Worm (Caenorhabditis elegans) whole organism, L2 larva: ENCODE results near the gene F35E8.2.

Source experiments
- C34F6.9 ChIP-seq: fragments of 150-350 bp; optimal IDR thresholded peaks from 2 replicates; lab custom pipeline; 2014; ENCODE audit warnings: missing biosample characterization, missing genetic modification characterization
- Y55F3AM.14 ChIP-seq: fragments of 200-800 bp; sonication (Bioruptor generic); optimal IDR thresholded peaks from 2 replicates; lab custom pipeline; 2018; ENCODE audit warnings: mild to moderate bottlenecking, missing genetic modification characterization, missing compliant biosample characterization
- alr-1 ChIP-seq: fragments of 150-350 bp; optimal IDR thresholded peaks from 2 replicates; lab custom pipeline; 2014; ENCODE audit warnings: missing biosample characterization, missing genetic modification characterization
- aly-2 ChIP-seq: fragments of 150-350 bp; optimal IDR thresholded peaks from 2 replicates; lab custom pipeline; 2014; ENCODE audit warnings: missing biosample characterization, missing genetic modification characterization
- ama-1 ChIP-seq: fragments of 150-350 bp; optimal IDR thresholded peaks from 2 replicates; lab custom pipeline; 2018; ENCODE audit warnings: inconsistent platforms
- ceh-82 ChIP-seq: fragments of 150-350 bp; optimal IDR thresholded peaks from 2 replicates; lab custom pipeline; 2014; ENCODE audit warnings: missing biosample characterization, missing genetic modification characterization
- crh-2 ChIP-seq: sonication (generic microtip); optimal IDR thresholded peaks from 2 replicates; lab custom pipeline; 2017; ENCODE audit warnings: missing biosample characterization, missing genetic modification characterization
- egl-27 ChIP-seq: sonication (generic microtip); optimal IDR thresholded peaks from 3 replicates; lab custom pipeline; 2017; ENCODE audit warnings: missing biosample characterization, missing genetic modification reagents, missing genetic modification characterization
- elt-1 ChIP-seq: fragments of 150-350 bp; optimal IDR thresholded peaks from 2 replicates; lab custom pipeline; 2014; ENCODE audit warnings: missing biosample characterization, missing genetic modification characterization
- elt-3 ChIP-seq: sonication (generic microtip); optimal IDR thresholded peaks from 2 replicates; lab custom pipeline; 2017; ENCODE audit warnings: missing biosample characterization, missing genetic modification characterization
- fos-1 ChIP-seq: fragments of 150-350 bp; optimal IDR thresholded peaks from 2 replicates; lab custom pipeline; 2014; ENCODE audit warnings: missing biosample characterization, missing genetic modification characterization
- gmeb-1 ChIP-seq: fragments of 150-350 bp; optimal IDR thresholded peaks from 2 replicates; lab custom pipeline; 2014; ENCODE audit warnings: missing biosample characterization, missing genetic modification characterization
- lin-11 ChIP-seq: fragments of 150-350 bp; sonication (generic microtip); optimal IDR thresholded peaks from 2 replicates; lab custom pipeline; 2014; ENCODE audit warnings: missing biosample characterization, missing genetic modification characterization, inconsistent platforms, mixed read lengths
- lin-13 ChIP-seq: fragments of 150-350 bp; optimal IDR thresholded peaks from 2 replicates; lab custom pipeline; 2014; ENCODE audit warnings: missing biosample characterization, missing genetic modification reagents, missing genetic modification characterization
- lsy-2 ChIP-seq, 2 experiments: fragments of 150-350 bp in 1 of 2; sonication (generic microtip) in 1 of 2; optimal IDR thresholded peaks; 2 replicates each; lab custom pipeline; 2014 to 2017; ENCODE audit warnings: missing biosample characterization in 2 of 2, missing genetic modification characterization in 2 of 2
- mab-5 ChIP-seq: fragments of 150-350 bp; optimal IDR thresholded peaks from 2 replicates; lab custom pipeline; 2014; ENCODE audit warnings: missing biosample characterization, missing genetic modification characterization
- mdl-1 ChIP-seq, 2 experiments: fragments of 150-350 bp in 1 of 2; sonication (generic microtip) in 1 of 2; optimal IDR thresholded peaks; 2 replicates each; lab custom pipeline; 2017; ENCODE audit warnings: missing biosample characterization in 2 of 2, missing genetic modification characterization in 2 of 2
- nhr-10 ChIP-seq: sonication (generic microtip); optimal IDR thresholded peaks from 2 replicates; lab custom pipeline; 2017; ENCODE audit warnings: missing biosample characterization, missing genetic modification characterization
- nhr-12 ChIP-seq: fragments of 150-350 bp; optimal IDR thresholded peaks from 2 replicates; lab custom pipeline; 2014; ENCODE audit warnings: missing biosample characterization, missing genetic modification characterization
- nhr-129 ChIP-seq: fragments of 150-350 bp; optimal IDR thresholded peaks from 2 replicates; lab custom pipeline; 2014; ENCODE audit warnings: missing biosample characterization, missing genetic modification characterization
- nhr-21 ChIP-seq: fragments of 150-350 bp; optimal IDR thresholded peaks from 2 replicates; lab custom pipeline; 2014; ENCODE audit warnings: missing biosample characterization, missing genetic modification characterization
- nhr-25 ChIP-seq: fragments of 150-350 bp; sonication (generic microtip); optimal IDR thresholded peaks from 3 replicates; lab custom pipeline; 2014; ENCODE audit warnings: missing biosample characterization, missing genetic modification characterization
- nhr-6 ChIP-seq: fragments of 150-350 bp; optimal IDR thresholded peaks from 2 replicates; lab custom pipeline; 2014; ENCODE audit warnings: missing biosample characterization, missing genetic modification characterization
- nhr-77 ChIP-seq: fragments of 150-350 bp; optimal IDR thresholded peaks from 2 replicates; lab custom pipeline; 2014; ENCODE audit warnings: missing biosample characterization, missing genetic modification characterization
- peb-1 ChIP-seq: fragments of 150-350 bp; optimal IDR thresholded peaks from 2 replicates; lab custom pipeline; 2014; ENCODE audit warnings: missing biosample characterization, missing genetic modification characterization
- sem-4 ChIP-seq: fragments of 150-350 bp; optimal IDR thresholded peaks from 2 replicates; lab custom pipeline; 2014; ENCODE audit warnings: missing biosample characterization, missing genetic modification reagents, missing genetic modification characterization
- skn-1 ChIP-seq: sonication (generic microtip); optimal IDR thresholded peaks from 2 replicates; lab custom pipeline; 2017; ENCODE audit warnings: missing biosample characterization, missing genetic modification characterization
- sma-9 ChIP-seq, 2 experiments: fragments of 150-350 bp in 1 of 2; sonication (generic microtip) in 1 of 2; optimal IDR thresholded peaks; 2 replicates each; lab custom pipeline; 2014 to 2016; ENCODE audit warnings: missing genetic modification characterization in 2 of 2, mild to moderate bottlenecking in 1 of 2, missing biosample characterization in 1 of 2, missing compliant biosample characterization in 1 of 2, missing genetic modification reagents in 1 of 2, moderate library complexity in 1 of 2
- snpc-4 ChIP-seq: fragments of 150-350 bp; optimal IDR thresholded peaks from 2 replicates; lab custom pipeline; 2014; ENCODE audit warnings: missing biosample characterization, missing genetic modification characterization
- unc-39 ChIP-seq: fragments of 150-350 bp; optimal IDR thresholded peaks from 2 replicates; lab custom pipeline; 2014; ENCODE audit warnings: missing biosample characterization, missing genetic modification characterization
- unc-55 ChIP-seq: fragments of 150-350 bp; sonication (generic microtip); optimal IDR thresholded peaks from 3 replicates; lab custom pipeline; 2014; ENCODE audit warnings: missing biosample characterization, missing genetic modification reagents, missing genetic modification characterization
- zag-1 ChIP-seq: fragments of 150-350 bp; optimal IDR thresholded peaks from 2 replicates; lab custom pipeline; 2014; ENCODE audit warnings: missing biosample characterization, missing genetic modification characterization
- ztf-1 ChIP-seq: fragments of 200-800 bp; sonication (Bioruptor generic); conservative IDR thresholded peaks from 2 replicates; pipeline ENCODE4 v1.3.6; 2022; ENCODE audit warnings: missing genetic modification characterization, missing compliant biosample characterization
- ztf-11 ChIP-seq: sonication (generic microtip); optimal IDR thresholded peaks from 2 replicates; lab custom pipeline; 2017; ENCODE audit warnings: missing biosample characterization, missing genetic modification characterization
- ztf-4 ChIP-seq: fragments of 150-350 bp; optimal IDR thresholded peaks from 2 replicates; lab custom pipeline; 2014; ENCODE audit warnings: missing biosample characterization, missing genetic modification characterization

F35E8.2 gene

DNA sequence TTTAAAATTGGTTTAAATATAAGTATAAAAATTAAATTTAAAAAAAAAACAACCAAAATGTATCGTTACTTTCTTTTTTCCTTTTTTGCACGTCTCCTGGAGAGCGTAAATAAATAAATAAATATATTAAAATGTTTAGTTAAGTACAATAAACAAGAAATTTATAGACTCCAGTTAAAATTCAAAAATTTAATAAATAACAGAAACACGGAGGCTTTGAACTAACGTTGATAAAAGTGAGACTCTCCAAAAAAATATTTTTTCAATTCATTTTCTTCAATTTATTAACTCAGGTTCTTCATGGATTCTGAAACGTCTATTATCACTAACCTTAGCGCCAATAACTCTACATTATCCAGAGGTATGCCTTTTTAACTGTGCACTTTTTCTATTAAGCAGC, 13.7 kb upstream of the F35E8.2 start, which contains the start of gene T06C12.12:
Gene T06C12.12, plus strand, starts transcription at position 301 of the 400 bp plus-strand sequence.
- TF ChIP-seq nhr-10 (tag; lab: Kevin White, UChicago) (no peak), sma-9 (GFP tag; optimal IDR thresholded peaks at IDR 0.05; lab: Kevin White, UChicago) (no peak), sma-9 (tag; optimal IDR thresholded peaks at IDR 0.05; lab: Kevin White, UChicago) (no peak), ztf-11 (tag; lab: Kevin White, UChicago) (no peak), mab-5 (tag; lab: Kevin White, UChicago) (no peak), nhr-6 (no peak), aly-2 (tag; lab: Kevin White, UChicago) (no peak), nhr-25 (tag; lab: Kevin White, UChicago) (no peak), snpc-4 (no peak), alr-1 (tag; lab: Kevin White, UChicago) (no peak), nhr-21 (tag; lab: Kevin White, UChicago) (no peak), gmeb-1 (no peak), zag-1 (tag; lab: Kevin White, UChicago) (no peak)

DNA sequence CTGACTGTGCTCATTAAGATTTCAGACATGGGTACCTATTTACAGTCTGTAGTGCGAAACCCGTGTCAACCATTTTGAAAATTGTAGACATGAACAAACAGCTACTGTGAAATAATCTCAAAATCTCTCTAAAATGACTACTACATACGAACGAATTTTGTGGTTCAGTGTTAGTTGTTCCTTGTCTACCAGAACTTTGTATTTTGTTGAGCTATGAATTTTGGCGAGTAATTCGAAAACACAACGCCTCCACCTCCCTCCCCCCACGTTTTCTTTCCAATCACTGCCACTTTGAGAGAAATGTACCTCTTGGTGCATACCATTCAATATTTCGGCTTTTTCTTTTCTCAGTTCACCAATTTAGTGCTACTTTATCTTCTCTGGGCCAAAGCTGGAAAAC, 12.8 kb upstream of the F35E8.2 start, which contains the start of gene T06C12.11:
Gene T06C12.11, plus strand, starts transcription at position 301 of the 400 bp plus-strand sequence.
- TF ChIP-seq nhr-21 (tag; lab: Kevin White, UChicago) (no peak), lin-13 (no peak), nhr-6 (no peak), elt-1 (tag; lab: Kevin White, UChicago) (no peak), elt-3 (no peak), egl-27 (tag; lab: Kevin White, UChicago) (no peak), peb-1 (tag; lab: Kevin White, UChicago) (no peak), ztf-4 (tag; lab: Kevin White, UChicago) (no peak), ztf-1 (GFP tag; lab: Robert Waterston, UW) (no peak), nhr-129 (tag; lab: Kevin White, UChicago) (no peak), ceh-82 (no peak), crh-2 (tag; lab: Kevin White, UChicago) (no peak), ztf-11 (tag; lab: Kevin White, UChicago) (no peak), mab-5 (tag; lab: Kevin White, UChicago) (no peak), nhr-12 (tag; lab: Kevin White, UChicago) (no peak), unc-55 (GFP tag; lab: Kevin White, UChicago) (no peak), C34F6.9 (tag; lab: Kevin White, UChicago) (no peak)

DNA sequence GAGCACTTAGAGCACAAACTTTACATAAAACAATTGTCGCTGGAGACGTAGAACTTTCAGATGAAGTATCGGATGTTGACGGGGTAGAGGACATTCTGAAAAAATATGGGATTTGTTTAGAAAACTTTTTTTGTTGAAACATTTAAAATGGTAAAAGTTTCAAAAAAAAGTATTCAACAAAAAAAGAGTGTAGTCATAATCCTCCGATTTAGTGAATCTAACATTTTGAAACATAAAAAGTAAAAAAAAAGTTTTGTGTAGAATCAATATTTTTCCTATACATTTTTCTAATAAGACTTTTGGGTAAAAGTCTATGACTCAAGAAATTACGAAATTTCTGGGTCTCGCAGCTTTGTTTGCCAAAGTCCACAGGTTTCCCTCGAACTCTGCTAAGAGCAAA, 8.8 kb upstream of the F35E8.2 start, which contains the start of gene nhr-213:
Gene nhr-213, minus strand, starts transcription at position 101 of the 400 bp plus-strand sequence.
- TF ChIP-seq nhr-6 (no peak), ama-1 (lab: Kevin White, UChicago) (no peak)
- TF ChIP-seq, all 48 proteins: peak for 0

DNA sequence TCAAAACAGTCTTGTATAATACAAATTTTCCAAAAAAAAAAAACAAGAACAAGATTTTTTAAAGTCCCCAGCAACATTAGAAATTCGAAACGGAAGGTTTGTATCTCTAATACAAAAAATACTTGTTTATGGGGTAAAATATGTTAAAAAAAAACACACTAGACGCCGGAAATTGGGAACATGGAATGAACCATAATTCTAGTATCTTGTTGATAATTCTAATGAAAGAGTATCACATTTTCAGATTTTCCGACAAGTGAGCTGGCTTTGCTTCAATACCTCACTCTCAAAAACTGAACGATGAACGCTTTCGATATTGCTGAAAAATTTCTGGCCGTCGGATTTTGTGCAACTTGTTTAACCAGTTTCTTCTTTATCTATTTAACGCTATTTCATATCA, 7.8 kb upstream of the F35E8.2 start, which contains the start of gene str-60:
Gene str-60, plus strand, starts transcription at position 301 of the 400 bp plus-strand sequence.
- TF ChIP-seq ztf-4 (tag; lab: Kevin White, UChicago) (no peak), ceh-82 (no peak), lin-11 (tag; lab: Kevin White, UChicago) (no peak), unc-39 (tag; lab: Kevin White, UChicago) (no peak), ama-1 (lab: Kevin White, UChicago) (no peak), mdl-1 (tag; optimal IDR thresholded peaks at IDR 0.05; lab: Kevin White, UChicago) (no peak), sem-4 (no peak), ztf-1 (GFP tag; lab: Robert Waterston, UW) (no peak), nhr-77 (tag; lab: Kevin White, UChicago) (no peak), mab-5 (tag; lab: Kevin White, UChicago) (no peak), ztf-11 (tag; lab: Kevin White, UChicago) (no peak), elt-1 (tag; lab: Kevin White, UChicago) (no peak), fos-1 (tag; lab: Kevin White, UChicago) (no peak)

DNA sequence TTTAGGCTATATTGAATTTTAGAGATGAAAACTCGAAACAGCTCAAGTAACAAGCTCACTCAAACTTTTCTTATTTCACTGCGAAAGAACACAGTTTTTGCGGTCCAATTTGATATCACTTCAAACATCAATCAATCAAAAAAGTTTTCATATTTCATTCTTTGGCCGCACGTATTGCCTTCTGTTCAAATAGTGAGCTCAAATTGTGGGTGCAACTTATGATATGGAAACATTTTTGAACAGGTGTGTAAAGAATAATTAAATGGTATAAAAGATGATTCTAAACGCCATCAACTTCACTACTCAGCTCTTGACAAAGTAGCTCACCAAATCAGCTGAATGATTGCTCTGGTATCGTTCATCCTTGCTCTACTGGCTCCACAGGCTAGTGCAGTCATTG, 5.8 kb upstream of the F35E8.2 start, which contains the start of gene T06C12.14:
Gene T06C12.14, plus strand, starts transcription at position 301 of the 400 bp plus-strand sequence.
- TF ChIP-seq lsy-2 (tag; optimal IDR thresholded peaks at IDR 0.05; lab: Kevin White, UChicago) (no peak), snpc-4 (no peak), mab-5 (tag; lab: Kevin White, UChicago) (no peak), nhr-21 (tag; lab: Kevin White, UChicago) (no peak), unc-39 (tag; lab: Kevin White, UChicago) (no peak), elt-1 (tag; lab: Kevin White, UChicago) (no peak), nhr-6 (no peak), fos-1 (tag; lab: Kevin White, UChicago) (no peak), Y55F3AM.14 (no peak), ama-1 (lab: Kevin White, UChicago) (no peak), zag-1 (tag; lab: Kevin White, UChicago) (no peak), lin-13 (no peak), ceh-82 (no peak), skn-1 (no peak), unc-55 (GFP tag; lab: Kevin White, UChicago) (no peak)
